Worm (Caenorhabditis elegans) whole organism, young adult: ENCODE results near the gene emb-1.
A peak's percentile ranks its signal among the peaks of the same experiment; 100 is the strongest.

ENCODE experiments used
- F33H1.4 ChIP-seq: fragments of 200-800 bp; sonication (Bioruptor generic); IDR thresholded peaks from 2 replicates; pipeline ENCODE4 v1.3.6; 2022; ENCODE audit warnings: missing genetic modification reagents, missing genetic modification characterization, missing compliant biosample characterization
- F37B4.10 ChIP-seq: fragments of 200-800 bp; sonication (Bioruptor generic); IDR thresholded peaks from 2 replicates; pipeline ENCODE4 v1.3.6; 2022; ENCODE audit warnings: missing genetic modification characterization, missing compliant biosample characterization
- F39B2.1 ChIP-seq: fragments of 200-800 bp; sonication (Bioruptor generic); IDR thresholded peaks from 2 replicates; pipeline ENCODE4 v1.3.6; 2022; ENCODE audit warnings: missing genetic modification reagents, missing genetic modification characterization, missing compliant biosample characterization
- Y67H2A.10 ChIP-seq: fragments of 200-800 bp; sonication (Bioruptor generic); conservative IDR thresholded peaks from 2 replicates; pipeline ENCODE4 v1.3.6; 2022; ENCODE audit warnings: missing genetic modification reagents, missing genetic modification characterization, missing compliant biosample characterization
- ama-1 ChIP-seq, 3 experiments: fragments of 150-350 bp in 1 of 3; sonication (generic microtip) in 2 of 3; optimal IDR thresholded peaks; 2 replicates each; lab custom pipeline; 2014 to 2018; ENCODE audit warnings: missing biosample characterization in 2 of 3, missing genetic modification characterization in 2 of 3, missing genetic modification reagents in 2 of 3
- aptf-3 ChIP-seq: fragments of 200-800 bp; sonication (Bioruptor generic); IDR thresholded peaks from 2 replicates; pipeline ENCODE4 v1.3.6; 2022; ENCODE audit warnings: missing genetic modification characterization, missing compliant biosample characterization
- athp-1 ChIP-seq: sonication (generic microtip); optimal IDR thresholded peaks from 2 replicates; lab custom pipeline; 2017; ENCODE audit warnings: mild to moderate bottlenecking, missing genetic modification characterization, missing compliant biosample characterization
- attf-3 ChIP-seq: fragments of 200-800 bp; sonication (Bioruptor generic); conservative IDR thresholded peaks from 2 replicates; pipeline ENCODE4 v1.3.6; 2022; ENCODE audit warnings: missing genetic modification reagents, missing genetic modification characterization, missing compliant biosample characterization
- attf-5 ChIP-seq: fragments of 200-800 bp; sonication (Bioruptor generic); optimal IDR thresholded peaks from 2 replicates; lab custom pipeline; 2018; ENCODE audit warnings: mild to moderate bottlenecking, missing genetic modification characterization, missing compliant biosample characterization
- bed-1 ChIP-seq: fragments of 200-800 bp; sonication (Bioruptor generic); IDR thresholded peaks from 2 replicates; pipeline ENCODE4 v1.3.6; 2022; ENCODE audit warnings: missing genetic modification reagents, missing genetic modification characterization, missing compliant biosample characterization
- bed-2 ChIP-seq: fragments of 200-800 bp; sonication (Bioruptor generic); IDR thresholded peaks from 2 replicates; pipeline ENCODE4 v1.3.6; 2022; ENCODE audit warnings: missing genetic modification reagents, missing genetic modification characterization, missing compliant biosample characterization
- cebp-2 ChIP-seq: fragments of 200-800 bp; sonication (Bioruptor generic); IDR thresholded peaks from 2 replicates; pipeline ENCODE4 v1.3.6; 2022; ENCODE audit warnings: missing genetic modification characterization, missing compliant biosample characterization
- ceh-40 ChIP-seq: fragments of 200-800 bp; sonication (Bioruptor generic); IDR thresholded peaks from 2 replicates; pipeline ENCODE4 v1.3.6; 2022; ENCODE audit warnings: missing genetic modification characterization, missing compliant biosample characterization
- efl-1 ChIP-seq: fragments of 150-350 bp; optimal IDR thresholded peaks from 2 replicates; lab custom pipeline; 2014; ENCODE audit warnings: missing biosample characterization, missing genetic modification reagents, missing genetic modification characterization
- ekl-4 ChIP-seq: fragments of 200-800 bp; sonication (Bioruptor generic); IDR thresholded peaks from 2 replicates; pipeline ENCODE4 v1.3.6; 2022; ENCODE audit warnings: missing genetic modification reagents, missing genetic modification characterization, missing compliant biosample characterization
- hlh-12 ChIP-seq: sonication (generic microtip); optimal IDR thresholded peaks from 2 replicates; lab custom pipeline; 2016; ENCODE audit warnings: missing genetic modification characterization, missing compliant biosample characterization
- hmg-1.2 ChIP-seq: fragments of 200-800 bp; sonication (Bioruptor generic); IDR thresholded peaks from 2 replicates; pipeline ENCODE4 v1.3.6; 2022; ENCODE audit warnings: missing genetic modification reagents, missing genetic modification characterization, missing compliant biosample characterization
- hrde-1 ChIP-seq: sonication (generic microtip); optimal IDR thresholded peaks from 2 replicates; lab custom pipeline; 2016; ENCODE audit warnings: missing genetic modification characterization, mild to moderate bottlenecking, missing compliant biosample characterization, moderate library complexity, missing genotype, missing genetic modification reagents, borderline replicate concordance
- hsf-1 ChIP-seq: fragments of 200-800 bp; sonication (Bioruptor generic); IDR thresholded peaks from 2 replicates; pipeline ENCODE4 v1.3.6; 2022; ENCODE audit warnings: missing genetic modification reagents, missing genetic modification characterization, missing compliant biosample characterization
- let-607 ChIP-seq, 2 experiments: fragments of 200-800 bp in 1 of 2; sonication (Bioruptor generic) in 1 of 2; sonication (generic microtip) in 1 of 2; optimal IDR thresholded peaks; 2 replicates each; lab custom pipeline; 2016 to 2018; ENCODE audit warnings: mild to moderate bottlenecking in 2 of 2, missing compliant biosample characterization in 2 of 2, missing genetic modification characterization in 2 of 2, moderate library complexity in 2 of 2, missing genotype in 1 of 2
- lin-35 ChIP-seq, 3 experiments: fragments of 150-350 bp in 2 of 3; sonication (generic microtip) in 1 of 3; optimal IDR thresholded peaks; 2 replicates each; lab custom pipeline; 2014 to 2018; ENCODE audit warnings: missing biosample characterization in 3 of 3, missing genetic modification characterization in 3 of 3, missing genetic modification reagents in 3 of 3
- lin-40 ChIP-seq: sonication (generic microtip); optimal IDR thresholded peaks from 2 replicates; lab custom pipeline; 2016; ENCODE audit warnings: missing genetic modification characterization, mild to moderate bottlenecking, missing compliant biosample characterization, missing genotype, missing genetic modification reagents
- lin-54 ChIP-seq: fragments of 200-800 bp; sonication (Bioruptor generic); optimal IDR thresholded peaks from 2 replicates; lab custom pipeline; 2018; ENCODE audit warnings: mild to moderate bottlenecking, missing genetic modification characterization, missing compliant biosample characterization
- lsy-27 ChIP-seq: sonication (generic microtip); optimal IDR thresholded peaks from 2 replicates; lab custom pipeline; 2017; ENCODE audit warnings: missing genetic modification characterization, mild to moderate bottlenecking, missing compliant biosample characterization, antibody characterized with exemption, missing genotype, borderline replicate concordance; ENCODE audit not compliant: insufficient read depth
- madf-6 ChIP-seq: fragments of 200-800 bp; sonication (Bioruptor generic); IDR thresholded peaks from 2 replicates; pipeline ENCODE4 v1.3.6; 2022; ENCODE audit warnings: missing genetic modification reagents, missing genetic modification characterization, missing compliant biosample characterization
- mcd-1 ChIP-seq: fragments of 200-800 bp; sonication (Bioruptor generic); IDR thresholded peaks from 2 replicates; pipeline ENCODE4 v1.3.6; 2022; ENCODE audit warnings: missing genetic modification reagents, missing genetic modification characterization, missing compliant biosample characterization
- nhr-120 ChIP-seq: fragments of 200-800 bp; sonication (Bioruptor generic); IDR thresholded peaks from 2 replicates; pipeline ENCODE4 v1.3.6; 2022; ENCODE audit warnings: missing genetic modification characterization, missing compliant biosample characterization
- snpc-3.4 ChIP-seq: sonication (generic microtip); optimal IDR thresholded peaks from 2 replicates; lab custom pipeline; 2017; ENCODE audit warnings: missing genetic modification characterization, mild to moderate bottlenecking, missing compliant biosample characterization, antibody characterized with exemption, moderate library complexity, missing genotype, missing genetic modification reagents
- tbx-9 ChIP-seq: sonication (generic microtip); optimal IDR thresholded peaks from 2 replicates; lab custom pipeline; 2016; ENCODE audit warnings: borderline replicate concordance, missing genetic modification characterization, inconsistent platforms, missing compliant biosample characterization
- unc-130 ChIP-seq: sonication (generic microtip); optimal IDR thresholded peaks from 2 replicates; lab custom pipeline; 2016; ENCODE audit warnings: missing genetic modification reagents, missing genetic modification characterization, missing compliant biosample characterization
- unc-62 ChIP-seq: fragments of 150-350 bp; optimal IDR thresholded peaks from 2 replicates; lab custom pipeline; 2014; ENCODE audit warnings: missing biosample characterization, missing genetic modification reagents, missing genetic modification characterization
- zim-3 ChIP-seq: sonication (generic microtip); optimal IDR thresholded peaks from 2 replicates; lab custom pipeline; 2017; ENCODE audit warnings: mild to moderate bottlenecking, missing genetic modification characterization, moderate library complexity, missing compliant biosample characterization
- ztf-6 ChIP-seq: fragments of 200-800 bp; sonication (Bioruptor generic); IDR thresholded peaks from 2 replicates; pipeline ENCODE4 v1.3.6; 2022; ENCODE audit warnings: missing genetic modification reagents, missing genetic modification characterization, missing compliant biosample characterization

emb-1 gene

ce11 chrIII:5185620-5186019 lies 12.4 kb downstream of the emb-1 start, which contains the start of gene pup-2 (continued):
- no peak for TF ChIP-seq hrde-1
- TF ChIP-seq zim-3: no peak
- TF ChIP-seq hsf-1 (GFP tag; lab: Robert Waterston, UW): no peak

DNA sequence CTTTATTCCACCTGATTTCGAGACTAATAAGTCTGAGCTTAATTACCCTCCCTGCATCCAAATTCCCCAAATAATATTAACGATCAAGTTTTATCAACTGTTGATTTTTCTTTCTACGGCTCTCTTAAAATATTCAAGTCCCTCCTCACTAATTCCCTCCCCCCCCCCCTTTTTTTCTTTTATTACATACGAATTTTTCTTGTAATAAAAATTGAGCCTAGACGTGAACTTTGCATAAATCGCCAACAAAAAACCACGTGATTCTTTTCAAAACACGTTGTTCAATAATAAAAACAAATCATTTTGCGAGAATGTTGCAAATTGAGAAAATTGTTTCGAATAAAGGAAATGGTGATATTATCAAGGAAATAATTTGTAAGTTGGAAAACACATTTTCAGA lies 15.2 kb downstream of the emb-1 start, which contains the start of gene K10D2.8:
K10D2.8 (plus strand) TSS at position 301 of the 400 bp plus-strand sequence.
- no peak for TF ChIP-seq athp-1 (tag; lab: Kevin White, UChicago)
- 0 out of 2 replicates have a peak, but pooled peaks have one; percentile 2 for TF ChIP-seq ekl-4 (GFP tag; lab: Robert Waterston, UW)
- no peak for TF ChIP-seq ztf-6 (GFP tag; lab: Robert Waterston, UW)
- no peak for TF ChIP-seq let-607 (tag; optimal IDR thresholded peaks at IDR 0.05; lab: Kevin White, UChicago)

ce11 chrIII:5190179-5190578 lies 16.9 kb downstream of the emb-1 start:
- TF ChIP-seq mcd-1 (GFP tag; lab: Robert Waterston, UW) (0 out of 2 replicates have a peak, but pooled peaks have one; percentile 28), F33H1.4 (GFP tag; lab: Robert Waterston, UW) (peak; percentile 37), lin-35 (GFP tag; optimal IDR thresholded peaks at IDR 0.05; lab: Kevin White, UChicago) (peak in 1 of 3 experiments; percentile 16), lin-54 (peak; percentile 80), attf-3 (0 out of 2 replicates have a peak, but pooled peaks have one; percentile 16), unc-130 (GFP tag; lab: Kevin White, UChicago) (peak; percentile 26), hlh-12 (tag; lab: Kevin White, UChicago) (no peak), madf-6 (peak; percentile 63), efl-1 (peak; percentile 42), aptf-3 (GFP tag; lab: Robert Waterston, UW) (no peak)

ce11 chrIII:5190671-5191174 lies 17.5 kb downstream of the emb-1 start, which contains the start of gene hira-1:
hira-1 (plus strand) TSS chrIII:5191124.
- TF ChIP-seq lin-54: peak; percentile 37
- no peak for TF ChIP-seq lsy-27
- peak; percentile 17 for TF ChIP-seq attf-5 (GFP tag; lab: Kevin White, UChicago)
- no peak for TF ChIP-seq bed-2 (GFP tag; lab: Robert Waterston, UW)
- peak in 1 of 3 experiments; percentile 42 for TF ChIP-seq lin-35 (GFP tag; optimal IDR thresholded peaks at IDR 0.05; lab: Kevin White, UChicago)
- peak; percentile 60 for TF ChIP-seq efl-1
- peak; percentile 50; the same call in 1 of the 2 replicates for TF ChIP-seq mcd-1 (GFP tag; lab: Robert Waterston, UW)
- no peak for TF ChIP-seq F39B2.1 (GFP tag; lab: Robert Waterston, UW)

DNA sequence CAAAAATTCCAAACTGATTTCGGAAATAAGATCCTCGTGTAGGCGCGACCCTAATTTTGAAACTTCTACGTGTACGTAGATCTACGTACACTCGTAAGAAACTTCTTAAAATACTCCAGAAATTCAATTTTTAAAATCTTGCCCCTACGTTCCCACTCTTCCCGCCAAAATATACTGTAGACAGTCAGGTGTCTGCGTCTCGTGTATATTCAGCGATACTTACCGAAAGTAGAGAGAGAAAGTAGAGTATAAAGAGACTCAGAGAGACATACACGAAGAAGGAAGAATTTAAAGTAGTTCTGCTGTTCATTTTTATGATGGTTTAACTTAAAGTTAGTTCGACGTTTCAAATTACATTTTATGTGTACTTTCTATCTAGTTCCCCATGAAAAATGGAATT lies 20.0 kb downstream of the emb-1 start:
- TF ChIP-seq hmg-1.2 (GFP tag; lab: Robert Waterston, UW) (peak; percentile 20; the same call in 1 of the 2 replicates), bed-1 (GFP tag; lab: Robert Waterston, UW) (no peak), lin-40 (no peak), tbx-9 (no peak)

DNA sequence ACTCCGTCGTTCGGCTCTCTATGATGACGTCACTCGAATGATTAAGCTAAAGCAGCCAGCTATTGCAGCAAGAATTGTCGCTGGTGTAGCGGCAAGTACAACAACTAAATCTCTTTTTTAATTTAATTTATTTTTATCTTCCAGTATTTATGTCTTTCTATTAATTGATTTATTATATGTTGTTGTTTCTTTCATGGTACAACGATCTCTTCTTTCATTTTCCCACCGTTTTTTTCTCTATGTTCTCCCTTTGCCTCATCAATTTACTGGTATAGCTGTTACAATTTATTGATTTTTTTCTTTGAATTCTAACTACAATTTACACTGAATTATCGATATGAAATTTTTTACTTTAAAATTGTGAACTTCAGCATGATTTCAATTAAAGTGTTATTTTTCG lies 22.5 kb downstream of the emb-1 start, which contains the start of gene moc-6:
moc-6 (plus strand) TSS at position 301 of the 400 bp plus-strand sequence.
- no peak for TF ChIP-seq ceh-40 (GFP tag; lab: Robert Waterston, UW)
- no peak for TF ChIP-seq nhr-120 (GFP tag; lab: Robert Waterston, UW)
- TF ChIP-seq ama-1 (optimal IDR thresholded peaks at IDR 0.05; lab: Kevin White, UChicago): no peak
- no peak for TF ChIP-seq ama-1 (GFP tag; optimal IDR thresholded peaks at IDR 0.05; lab: Kevin White, UChicago)
- TF ChIP-seq snpc-3.4 (tag; lab: Kevin White, UChicago): no peak
- TF ChIP-seq F37B4.10 (GFP tag; lab: Robert Waterston, UW): no peak
- no peak for TF ChIP-seq cebp-2
- no peak for TF ChIP-seq bed-2 (GFP tag; lab: Robert Waterston, UW)
- TF ChIP-seq unc-62 (GFP tag; lab: Kevin White, UChicago): no peak
- no peak for TF ChIP-seq Y67H2A.10 (GFP tag; lab: Robert Waterston, UW)
